Worm (Caenorhabditis elegans) whole organism, early embryonic: ENCODE results near the gene C06G1.1.

Experiments used
- B0310.2 ChIP-seq: sonication (generic microtip); optimal IDR thresholded peaks from 2 replicates; lab custom pipeline; 2016; ENCODE audit warnings: mild to moderate bottlenecking, missing genetic modification characterization, missing compliant biosample characterization
- F13C5.2 ChIP-seq: sonication (generic microtip); optimal IDR thresholded peaks from 2 replicates; lab custom pipeline; 2017; ENCODE audit warnings: mild to moderate bottlenecking, missing genetic modification characterization, inconsistent platforms, missing compliant biosample characterization
- aly-1 ChIP-seq: sonication (generic microtip); optimal IDR thresholded peaks from 2 replicates; lab custom pipeline; 2016; ENCODE audit warnings: missing genetic modification characterization, missing compliant biosample characterization
- ama-1 ChIP-seq: fragments of 150-350 bp; optimal IDR thresholded peaks from 2 replicates; lab custom pipeline; 2014
- ceh-13 ChIP-seq: fragments of 200-800 bp; sonication (Bioruptor generic); optimal IDR thresholded peaks from 2 replicates; lab custom pipeline; 2018; ENCODE audit warnings: mild to moderate bottlenecking, missing genetic modification characterization, missing compliant biosample characterization
- ceh-36 ChIP-seq: sonication (generic microtip); optimal IDR thresholded peaks from 2 replicates; lab custom pipeline; 2016; ENCODE audit warnings: missing genetic modification characterization, inconsistent platforms, missing compliant biosample characterization
- ets-7 ChIP-seq: sonication (generic microtip); optimal IDR thresholded peaks from 2 replicates; lab custom pipeline; 2016; ENCODE audit warnings: missing genotype, missing genetic modification characterization, missing compliant biosample characterization
- flt-1 ChIP-seq: fragments of 200-800 bp; sonication (Bioruptor generic); IDR thresholded peaks from 2 replicates; pipeline ENCODE4 v1.3.6; 2022; ENCODE audit warnings: missing genetic modification characterization, missing compliant biosample characterization
- hmbx-1 ChIP-seq: sonication (generic microtip); optimal IDR thresholded peaks from 2 replicates; lab custom pipeline; 2016; ENCODE audit warnings: mild to moderate bottlenecking, missing genetic modification characterization, missing compliant biosample characterization
- hmg-4 ChIP-seq: fragments of 200-800 bp; sonication (Bioruptor generic); optimal IDR thresholded peaks from 2 replicates; lab custom pipeline; 2018; ENCODE audit warnings: mild to moderate bottlenecking, missing genetic modification characterization, missing compliant biosample characterization
- hnd-1 ChIP-seq: sonication (generic microtip); optimal IDR thresholded peaks from 2 replicates; lab custom pipeline; 2016; ENCODE audit warnings: missing genetic modification characterization, missing compliant biosample characterization
- pes-1 ChIP-seq: fragments of 200-800 bp; sonication (Bioruptor generic); IDR thresholded peaks from 2 replicates; pipeline ENCODE4 v1.3.6; 2022; ENCODE audit warnings: missing genetic modification reagents, missing genetic modification characterization, missing compliant biosample characterization
- scrt-1 ChIP-seq: fragments of 200-800 bp; sonication (Bioruptor generic); IDR thresholded peaks from 2 replicates; pipeline ENCODE4 v1.3.6; 2022; ENCODE audit warnings: missing genetic modification characterization, missing compliant biosample characterization
- sea-1 ChIP-seq: fragments of 200-800 bp; sonication (Bioruptor generic); conservative IDR thresholded peaks from 2 replicates; pipeline ENCODE4 v1.3.6; 2022; ENCODE audit warnings: missing genetic modification characterization, missing compliant biosample characterization
- tbx-11 ChIP-seq: fragments of 200-800 bp; sonication (Bioruptor generic); IDR thresholded peaks from 2 replicates; pipeline ENCODE4 v1.3.6; 2022; ENCODE audit warnings: missing genetic modification characterization, missing compliant biosample characterization
- tbx-37 ChIP-seq: fragments of 200-800 bp; sonication (Bioruptor generic); conservative IDR thresholded peaks from 2 replicates; pipeline ENCODE4 v1.3.6; 2022; ENCODE audit warnings: missing genetic modification reagents, missing genetic modification characterization, missing compliant biosample characterization
- tra-4 ChIP-seq: sonication (generic microtip); optimal IDR thresholded peaks from 2 replicates; lab custom pipeline; 2017; ENCODE audit warnings: missing genetic modification characterization, missing compliant biosample characterization

C06G1.1 gene

DNA sequence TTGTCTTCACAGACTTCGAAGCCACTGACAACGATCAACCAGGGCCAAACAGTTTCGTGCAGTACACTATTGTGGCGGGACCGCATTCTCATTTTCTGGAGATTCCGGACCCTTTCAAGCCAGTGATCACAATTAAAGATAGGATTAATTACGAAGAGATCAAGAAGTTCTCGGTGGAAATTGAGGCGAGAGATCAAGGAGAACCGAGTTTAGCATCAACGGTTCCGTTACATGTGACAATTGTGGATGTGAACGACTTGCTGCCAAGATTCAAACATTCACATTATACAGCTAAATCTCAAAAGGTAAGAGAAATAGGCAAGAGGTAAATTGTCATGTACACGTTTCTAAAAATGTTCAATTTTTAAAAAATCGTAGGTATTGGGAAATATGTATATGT lies 35.4 kb upstream of the C06G1.1 start:
- TF ChIP-seq ceh-36 (tag; lab: Kevin White, UChicago) = no peak
- TF ChIP-seq hnd-1 (tag; lab: Kevin White, UChicago) = no peak
- no peak for TF ChIP-seq pes-1 (GFP tag; lab: Robert Waterston, UW)
- no peak for TF ChIP-seq tra-4
- no peak for TF ChIP-seq tbx-11 (GFP tag; lab: Robert Waterston, UW)
- no peak for TF ChIP-seq scrt-1 (GFP tag; lab: Robert Waterston, UW)
- no peak for TF ChIP-seq ceh-13 (GFP tag; lab: Kevin White, UChicago)
- TF ChIP-seq F13C5.2 = no peak
- no peak for TF ChIP-seq tbx-37
- TF ChIP-seq ets-7 = no peak
- no peak for TF ChIP-seq hmg-4 (GFP tag; lab: Kevin White, UChicago)
- TF ChIP-seq aly-1 (tag; lab: Kevin White, UChicago) = no peak
- TF ChIP-seq hmbx-1 (tag; lab: Kevin White, UChicago) = no peak
- TF ChIP-seq flt-1 (GFP tag; lab: Robert Waterston, UW) = no peak
- no peak for TF ChIP-seq sea-1
- TF ChIP-seq ama-1 (lab: Kevin White, UChicago) = no peak
- TF ChIP-seq B0310.2 (tag; lab: Kevin White, UChicago) = no peak

DNA sequence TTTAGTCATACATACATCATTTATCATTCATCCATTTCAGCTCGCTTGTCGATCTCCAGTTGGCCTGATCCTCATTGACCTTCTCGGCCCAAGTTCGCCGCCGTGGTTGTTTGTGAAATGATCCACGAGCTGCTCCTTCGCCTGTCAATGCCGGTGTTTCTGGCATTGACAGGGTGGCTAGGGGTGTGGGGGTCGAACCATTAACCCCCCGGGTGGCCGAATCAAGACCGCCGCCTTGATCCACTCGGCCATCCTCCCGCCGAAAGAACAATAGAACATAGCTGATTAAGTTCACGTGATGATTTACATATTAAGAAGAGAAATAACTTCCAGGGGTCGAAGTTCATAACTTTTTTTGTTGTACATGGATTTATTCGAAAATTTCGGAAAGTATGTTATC lies 30.7 kb upstream of the C06G1.1 start, which contains the start of gene F59C12.4:
Gene F59C12.4 (minus strand): TSS at position 166 of the 400 bp plus-strand sequence.
- TF ChIP-seq aly-1 (tag; lab: Kevin White, UChicago) (peak; percentile 74), scrt-1 (GFP tag; lab: Robert Waterston, UW) (peak; percentile 77), ceh-36 (tag; lab: Kevin White, UChicago) (peak; percentile 62), F13C5.2 (peak; percentile 75), hmbx-1 (tag; lab: Kevin White, UChicago) (peak; percentile 15), tbx-37 (no peak), hnd-1 (tag; lab: Kevin White, UChicago) (peak; percentile 45), flt-1 (GFP tag; lab: Robert Waterston, UW) (peak; percentile 53), ceh-13 (GFP tag; lab: Kevin White, UChicago) (peak; percentile 43), tra-4 (peak; percentile 9), pes-1 (GFP tag; lab: Robert Waterston, UW) (peak; percentile 83), ets-7 (no peak), tbx-11 (GFP tag; lab: Robert Waterston, UW) (peak; percentile 70; the same call in 1 of the 2 replicates), ama-1 (lab: Kevin White, UChicago) (no peak), hmg-4 (GFP tag; lab: Kevin White, UChicago) (peak; percentile 89), sea-1 (peak; percentile 47; the same call in 1 of the 2 replicates), B0310.2 (tag; lab: Kevin White, UChicago) (no peak)

DNA sequence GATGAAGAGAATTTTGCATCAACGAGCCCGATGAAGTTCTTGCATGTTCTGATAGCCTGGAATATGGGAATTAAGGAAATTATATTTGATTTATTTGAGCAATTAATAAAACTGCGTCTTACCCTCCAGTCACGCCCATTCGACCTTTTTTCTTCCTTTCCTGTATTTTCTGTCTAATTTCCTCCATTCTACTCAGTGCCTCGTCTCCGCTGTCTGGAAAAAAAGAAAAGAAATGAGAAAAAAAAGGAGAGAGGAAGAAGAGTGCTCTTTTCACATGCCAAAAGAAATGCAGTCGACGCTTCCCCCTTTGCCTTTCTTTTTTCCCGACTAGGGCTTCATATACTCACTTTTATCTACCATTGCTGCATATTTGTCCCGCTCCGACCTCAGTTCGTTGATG lies 29.1 kb upstream of the C06G1.1 start:
- TF ChIP-seq ama-1 (lab: Kevin White, UChicago) (no peak), pes-1 (GFP tag; lab: Robert Waterston, UW) (no peak), hmg-4 (GFP tag; lab: Kevin White, UChicago) (no peak), sea-1 (no peak), B0310.2 (tag; lab: Kevin White, UChicago) (no peak)

ce11 chrX:16604566-16604965 lies 28.6 kb upstream of the C06G1.1 start:
- TF ChIP-seq hmbx-1 (tag; lab: Kevin White, UChicago) = peak; percentile 6
- peak; percentile 62; the same call in 1 of the 2 replicates for TF ChIP-seq sea-1
- peak; percentile 65 for TF ChIP-seq hmg-4 (GFP tag; lab: Kevin White, UChicago)
- no peak for TF ChIP-seq ets-7
- TF ChIP-seq ama-1 (lab: Kevin White, UChicago) = no peak
- peak; percentile 74 for TF ChIP-seq flt-1 (GFP tag; lab: Robert Waterston, UW)
- peak; percentile 77 for TF ChIP-seq B0310.2 (tag; lab: Kevin White, UChicago)
- TF ChIP-seq tbx-11 (GFP tag; lab: Robert Waterston, UW) = peak; percentile 77
- peak; percentile 48 for TF ChIP-seq hnd-1 (tag; lab: Kevin White, UChicago)
- TF ChIP-seq tra-4 = no peak
- TF ChIP-seq ceh-13 (GFP tag; lab: Kevin White, UChicago) = peak; percentile 45
- peak; percentile 83 for TF ChIP-seq pes-1 (GFP tag; lab: Robert Waterston, UW)
- TF ChIP-seq aly-1 (tag; lab: Kevin White, UChicago) = no peak
- peak; percentile 70; the same call in 1 of the 2 replicates for TF ChIP-seq scrt-1 (GFP tag; lab: Robert Waterston, UW)
- TF ChIP-seq tbx-37 = peak; percentile 83
- TF ChIP-seq ceh-36 (tag; lab: Kevin White, UChicago) = peak; percentile 78
- TF ChIP-seq F13C5.2 = peak; percentile 86

ce11 chrX:16607128-16607527 lies 26.0 kb upstream of the C06G1.1 start:
- TF ChIP-seq B0310.2 (tag; lab: Kevin White, UChicago) (no peak), tbx-37 (no peak), F13C5.2 (no peak), sea-1 (no peak), flt-1 (GFP tag; lab: Robert Waterston, UW) (no peak)

- TF ChIP-seq scrt-1 (GFP tag; lab: Robert Waterston, UW) (no peak), sea-1 (no peak), hmbx-1 (tag; lab: Kevin White, UChicago) (no peak), aly-1 (tag; lab: Kevin White, UChicago) (no peak), ets-7 (no peak), hnd-1 (tag; lab: Kevin White, UChicago) (no peak), pes-1 (GFP tag; lab: Robert Waterston, UW) (no peak), B0310.2 (tag; lab: Kevin White, UChicago) (no peak), hmg-4 (GFP tag; lab: Kevin White, UChicago) (no peak), ceh-13 (GFP tag; lab: Kevin White, UChicago) (no peak), flt-1 (GFP tag; lab: Robert Waterston, UW) (no peak), tra-4 (no peak), ceh-36 (tag; lab: Kevin White, UChicago) (no peak)
Observed at ce11 chrX:16609424-16609823, 23.7 kb upstream of the C06G1.1 start, which contains the start of gene F59C12.3. F59C12.3 (minus strand) TSS chrX:16609524.

ce11 chrX:16611333-16612043 lies 21.7 kb upstream of the C06G1.1 start:
- TF ChIP-seq hmbx-1 (tag; lab: Kevin White, UChicago) (no peak), tbx-11 (GFP tag; lab: Robert Waterston, UW) (no peak), tbx-37 (no peak), aly-1 (tag; lab: Kevin White, UChicago) (no peak), ets-7 (no peak), tra-4 (no peak), ceh-36 (tag; lab: Kevin White, UChicago) (no peak), hmg-4 (GFP tag; lab: Kevin White, UChicago) (peak; percentile 24), B0310.2 (tag; lab: Kevin White, UChicago) (no peak), ama-1 (lab: Kevin White, UChicago) (no peak), F13C5.2 (no peak), hnd-1 (tag; lab: Kevin White, UChicago) (no peak), pes-1 (GFP tag; lab: Robert Waterston, UW) (0 out of 2 replicates have a peak, but pooled peaks have one; percentile 32), sea-1 (0 out of 2 replicates have a peak, but pooled peaks have one; percentile 20), flt-1 (GFP tag; lab: Robert Waterston, UW) (no peak), scrt-1 (GFP tag; lab: Robert Waterston, UW) (0 out of 2 replicates have a peak, but pooled peaks have one; percentile 37), ceh-13 (GFP tag; lab: Kevin White, UChicago) (peak; percentile 10)
